Worm (Caenorhabditis elegans): Measurements from ENCODE around the gene ceh-60.

- TF ChIP-seq tbx-37 (GFP tag; conservative IDR thresholded peaks at IDR 0.05) (no peak), ama-1 (optimal IDR thresholded peaks at IDR 0.05) (no peak), aly-1 (tag; optimal IDR thresholded peaks at IDR 0.05) (no peak)
Observed at ce11 chrX:6553634-6554033, 23.7 kb upstream of the ceh-60 start.

Measured in whole organism, early embryonic.